Fruit fly (Drosophila melanogaster): ENCODE data around the gene Grip71.

- TF ChIP-seq br (GFP tag; optimal IDR thresholded peaks at IDR 0.05) (no peak), OdsH (GFP tag; optimal IDR thresholded peaks at IDR 0.05) (no peak), foxo (GFP tag; optimal IDR thresholded peaks at IDR 0.05) (no peak), pan (optimal IDR thresholded peaks at IDR 0.05) (no peak), psq (GFP tag; optimal IDR thresholded peaks at IDR 0.05) (no peak), Sp1 (GFP tag; optimal IDR thresholded peaks at IDR 0.05) (no peak), brk (GFP tag; optimal IDR thresholded peaks at IDR 0.05) (no peak)
Measured at dm6 chr2L:18753242-18753641, 44.6 kb downstream of the Grip71 start.

Data from whole organism, wandering third instar larva.